Worm (Caenorhabditis elegans) whole organism, L4/young adult: ENCODE data around the gene lelo-3.

Source experiments
- W03F9.2 ChIP-seq: fragments of 150-350 bp; optimal IDR thresholded peaks from 2 replicates; lab custom pipeline; 2014; ENCODE audit warnings: missing biosample characterization, missing genetic modification characterization
- dao-5 ChIP-seq: sonication (generic microtip); optimal IDR thresholded peaks from 2 replicates; lab custom pipeline; 2016; ENCODE audit warnings: missing genotype, missing genetic modification characterization, moderate library complexity, missing compliant biosample characterization
- him-1 ChIP-seq: sonication (generic microtip); optimal IDR thresholded peaks from 2 replicates; lab custom pipeline; 2016; ENCODE audit warnings: missing genotype, missing genetic modification reagents, missing genetic modification characterization, missing compliant biosample characterization

The lelo-3 gene

DNA sequence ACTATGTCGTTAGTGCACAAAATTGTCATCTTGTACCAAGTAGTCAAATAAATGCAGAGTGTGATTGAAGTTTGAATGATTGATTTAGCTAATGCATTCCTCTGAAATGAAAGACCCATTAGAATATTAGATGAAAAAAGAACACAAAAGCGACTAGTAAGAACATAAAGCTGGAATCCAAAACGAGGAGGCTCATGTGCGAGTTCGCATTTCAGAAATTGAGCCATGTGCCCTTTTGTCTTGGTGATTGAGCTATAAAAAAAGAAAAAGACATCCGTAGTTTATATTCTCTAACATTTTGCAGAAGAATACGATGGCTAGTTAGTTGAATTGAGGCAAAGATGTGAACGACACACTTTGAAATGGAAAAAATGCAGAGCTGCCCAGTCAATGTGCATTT lies 20.9 kb downstream of the lelo-3 start, which contains the start of gene F22F4.4:
F22F4.4 (minus strand) TSS at position 101 of the 400 bp plus-strand sequence.
- TF ChIP-seq him-1 (no peak), dao-5 (tag; lab: Kevin White, UChicago) (no peak), W03F9.2 (tag; lab: Kevin White, UChicago) (no peak)

DNA sequence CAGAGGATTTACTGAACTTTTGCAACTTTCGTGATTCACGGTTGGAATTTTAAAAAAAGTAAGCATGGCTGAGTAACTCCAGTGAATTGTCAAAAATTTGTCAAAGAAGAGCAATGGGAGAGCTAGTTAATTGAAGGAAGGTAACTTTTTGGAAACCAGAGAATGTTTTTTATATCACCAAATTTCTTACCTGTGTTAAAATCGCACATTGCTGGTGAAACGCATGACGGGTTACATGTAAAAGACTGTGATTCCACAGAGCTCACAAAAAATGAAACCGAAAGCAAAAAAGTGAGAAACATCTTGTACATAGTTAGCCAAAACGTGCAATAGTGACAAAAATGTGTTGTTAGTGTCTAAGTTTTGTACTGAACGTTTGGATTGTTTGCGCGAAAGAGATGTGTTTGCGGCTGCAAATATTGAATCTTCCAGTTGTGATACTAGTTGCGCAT lies 23.2 kb downstream of the lelo-3 start, which contains the start of gene F22F4.9:
F22F4.9 (minus strand) TSS at position 402 of the 452 bp plus-strand sequence.
- TF ChIP-seq him-1 (no peak), dao-5 (tag; lab: Kevin White, UChicago) (no peak), W03F9.2 (tag; lab: Kevin White, UChicago) (no peak)

DNA sequence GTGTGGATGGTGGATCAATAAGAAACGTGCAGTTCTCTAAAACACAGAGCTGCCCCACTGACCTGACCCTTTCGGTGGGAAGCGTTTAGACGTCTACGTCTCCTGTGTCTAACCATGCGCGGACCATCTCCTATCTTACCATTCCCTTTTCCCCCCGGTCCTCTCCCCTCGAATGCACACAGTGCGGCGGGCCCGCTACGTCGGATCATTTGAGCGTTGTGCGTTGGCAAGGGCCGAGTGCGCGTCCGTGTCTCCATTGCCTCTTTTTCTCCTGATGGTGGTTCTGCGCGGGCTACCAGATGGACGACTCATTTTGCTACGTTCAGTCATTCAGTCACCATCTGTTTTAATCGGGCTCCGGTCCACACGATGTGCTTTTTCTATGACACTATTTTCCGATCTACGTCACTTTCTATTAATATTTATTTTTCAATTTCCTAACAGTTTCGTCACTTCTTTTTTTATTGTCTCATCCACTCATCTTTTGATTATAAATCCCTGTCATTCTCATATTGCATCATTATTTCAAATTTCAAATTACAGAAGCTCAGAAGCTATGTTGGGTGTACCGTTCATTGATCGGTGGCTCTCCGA lies 26.7 kb downstream of the lelo-3 start, which contains the start of gene inx-3:
inx-3 (plus strand) TSS at position 544 of the 594 bp plus-strand sequence.
- TF ChIP-seq him-1 (no peak), dao-5 (tag; lab: Kevin White, UChicago) (no peak), W03F9.2 (tag; lab: Kevin White, UChicago) (no peak)

DNA sequence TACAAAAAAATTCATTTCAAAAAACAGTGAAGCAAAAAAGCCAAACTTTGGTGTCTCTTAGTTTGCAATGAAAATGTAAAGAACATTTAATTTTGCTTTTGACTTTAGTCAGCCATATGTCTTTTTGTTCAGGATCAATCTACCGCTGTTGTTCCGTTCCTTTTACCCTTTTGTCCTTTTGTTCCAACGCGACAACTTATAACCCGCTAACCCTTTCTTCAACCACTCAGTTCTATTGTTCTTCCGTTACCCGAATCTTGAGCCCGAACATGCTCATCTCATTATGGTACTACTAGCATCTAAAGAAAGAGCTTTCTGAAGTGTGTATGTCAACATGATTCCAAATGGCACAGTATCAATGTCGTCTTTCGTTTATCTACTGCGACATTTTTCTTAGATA lies 28.4 kb downstream of the lelo-3 start:
- TF ChIP-seq him-1 (no peak), dao-5 (tag; lab: Kevin White, UChicago) (no peak), W03F9.2 (tag; lab: Kevin White, UChicago) (no peak)

DNA sequence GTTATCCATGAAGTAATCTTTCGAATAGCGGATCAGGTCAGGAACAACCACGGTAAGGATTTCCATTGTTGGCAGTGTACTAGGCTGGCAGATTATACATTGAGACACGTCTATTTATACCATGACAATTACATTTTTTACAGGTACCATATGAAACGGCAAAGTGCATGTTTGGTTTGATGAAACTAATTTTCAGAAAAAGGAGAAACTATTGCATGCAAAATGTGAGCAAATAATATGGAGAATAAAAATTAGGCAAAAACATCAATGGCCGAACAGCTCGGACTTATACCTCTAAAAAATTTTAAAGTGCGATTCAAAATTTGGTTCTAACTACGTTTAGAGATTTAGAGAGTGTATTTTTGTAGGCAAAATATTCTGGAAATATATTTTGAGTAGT lies 29.6 kb downstream of the lelo-3 start, which contains the start of gene F22F4.5:
F22F4.5 (minus strand) TSS at position 101 of the 400 bp plus-strand sequence.
- TF ChIP-seq dao-5 (tag; lab: Kevin White, UChicago) (no peak), him-1 (no peak), W03F9.2 (tag; lab: Kevin White, UChicago) (no peak)

ce11 chrX:5987910-5988309 lies 34.5 kb downstream of the lelo-3 start:
- TF ChIP-seq W03F9.2 (tag; lab: Kevin White, UChicago): no peak
- TF ChIP-seq dao-5 (tag; lab: Kevin White, UChicago): no peak
- TF ChIP-seq him-1: no peak

ce11 chrX:5985720-5986119 lies 36.6 kb downstream of the lelo-3 start:
- TF ChIP-seq W03F9.2 (tag; lab: Kevin White, UChicago) (no peak), dao-5 (tag; lab: Kevin White, UChicago) (no peak), him-1 (no peak)

ce11 chrX:5984581-5985039 lies 37.8 kb downstream of the lelo-3 start, which contains the start of gene klp-13:
Gene klp-13 (plus strand): TSS chrX:5984989.
- TF ChIP-seq him-1: peak; percentile 76
- no peak for TF ChIP-seq dao-5 (tag; lab: Kevin White, UChicago)

DNA sequence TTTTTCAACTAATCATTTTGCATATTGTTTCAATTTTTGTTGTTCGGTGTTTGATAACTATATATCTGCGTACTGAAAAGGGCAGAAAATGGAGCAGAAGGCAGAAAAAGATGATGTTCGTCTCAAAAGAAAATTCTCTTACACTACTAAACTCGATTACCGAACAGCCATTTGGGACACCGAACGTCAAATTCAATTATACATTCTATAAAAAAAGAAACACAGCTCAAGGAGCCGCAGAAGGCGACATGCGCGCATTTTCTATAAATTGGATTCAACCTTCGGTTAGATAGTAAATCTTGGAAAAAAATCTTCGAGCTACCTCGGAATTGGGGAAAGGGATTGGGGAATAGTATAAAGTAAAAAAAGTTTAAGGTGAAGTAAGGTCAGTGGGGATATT lies 39.1 kb downstream of the lelo-3 start:
- TF ChIP-seq dao-5 (tag; lab: Kevin White, UChicago): no peak
- TF ChIP-seq W03F9.2 (tag; lab: Kevin White, UChicago): no peak
- no peak for TF ChIP-seq him-1

DNA sequence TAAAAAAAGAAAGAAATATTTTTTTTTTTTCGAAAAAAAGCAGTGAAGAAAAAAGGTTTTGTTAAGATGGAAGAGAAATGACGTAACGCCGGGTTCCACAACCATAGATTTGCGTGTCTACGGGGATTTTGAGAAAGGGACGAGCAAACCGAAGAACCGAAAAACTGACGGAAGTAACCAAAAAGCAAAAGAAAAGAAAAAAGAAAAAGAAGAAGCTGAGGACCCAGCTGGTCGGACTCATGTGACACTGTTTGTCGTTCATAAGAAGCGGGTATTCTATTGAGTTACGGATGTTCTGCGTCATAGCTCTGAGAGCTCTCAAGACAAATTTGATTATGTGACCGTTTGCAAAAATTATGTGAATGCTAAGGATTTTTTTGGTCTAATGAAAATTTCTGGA lies 39.6 kb downstream of the lelo-3 start:
- TF ChIP-seq him-1 (peak; percentile 20), dao-5 (tag; lab: Kevin White, UChicago) (no peak)

ce11 chrX:5981698-5982097 lies 40.7 kb downstream of the lelo-3 start:
- TF ChIP-seq him-1: peak; percentile 31
- TF ChIP-seq dao-5 (tag; lab: Kevin White, UChicago): no peak

ce11 chrX:5977754-5978153 lies 44.6 kb downstream of the lelo-3 start, which contains the start of gene kin-2:
Gene kin-2 (minus strand): TSS chrX:5977854.
- TF ChIP-seq him-1 (no peak), W03F9.2 (tag; lab: Kevin White, UChicago) (no peak), dao-5 (tag; lab: Kevin White, UChicago) (no peak)

ce11 chrX:5976206-5976960 lies 46.0 kb downstream of the lelo-3 start:
- peak; percentile 71 for TF ChIP-seq him-1
- no peak for TF ChIP-seq W03F9.2 (tag; lab: Kevin White, UChicago)

ce11 chrX:5975726-5976125 lies 46.6 kb downstream of the lelo-3 start:
- no peak for TF ChIP-seq him-1
- no peak for TF ChIP-seq dao-5 (tag; lab: Kevin White, UChicago)
- TF ChIP-seq W03F9.2 (tag; lab: Kevin White, UChicago): no peak
